Worm (Caenorhabditis elegans) whole organism, L4/young adult: ENCODE data around the gene apm-3.

Source experiments
- W03F9.2 ChIP-seq: fragments of 150-350 bp; optimal IDR thresholded peaks from 2 replicates; lab custom pipeline; 2014; ENCODE audit warnings: missing biosample characterization, missing genetic modification characterization
- him-1 ChIP-seq: sonication (generic microtip); optimal IDR thresholded peaks from 2 replicates; lab custom pipeline; 2016; ENCODE audit warnings: missing genotype, missing genetic modification reagents, missing genetic modification characterization, missing compliant biosample characterization

DNA sequence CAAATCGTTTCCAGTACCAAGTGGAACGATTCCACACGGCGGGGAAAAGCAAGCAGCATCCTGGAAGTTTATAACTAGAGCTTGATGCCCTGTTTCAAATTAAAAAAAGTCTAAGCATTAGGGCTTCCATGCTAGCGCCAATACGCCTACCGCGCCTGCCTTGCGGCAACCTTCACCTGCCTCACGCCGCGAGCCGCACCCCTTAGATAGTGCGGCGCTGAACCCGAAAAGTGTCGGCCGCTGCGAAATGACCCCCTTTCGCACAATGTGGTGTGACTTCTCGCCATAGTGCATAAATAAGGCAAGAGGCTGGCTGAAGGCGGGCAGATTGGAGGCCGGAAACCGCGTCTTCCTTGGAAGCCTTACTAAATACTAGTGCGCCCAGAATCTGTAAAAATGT is 31.7 kb downstream of the apm-3 start:
- no peak for TF ChIP-seq him-1 (tag; lab: Kevin White, UChicago)
- no peak for TF ChIP-seq W03F9.2
